Fruit fly (Drosophila melanogaster) whole organism, wandering third instar larva: Measurements from ENCODE around the gene CG5122.

Experiments
- Abd-B ChIP-seq: fragments of >200 bp; optimal IDR thresholded peaks from 2 replicates; lab custom pipeline; 2017; ENCODE audit warnings: missing biosample characterization, missing genetic modification characterization
- CG9705 ChIP-seq: fragments of 200-800 bp; sonication (Bioruptor generic); optimal IDR thresholded peaks from 2 replicates; lab custom pipeline; 2018; ENCODE audit warnings: missing biosample characterization, mild to moderate bottlenecking, missing genetic modification characterization
- CrebA ChIP-seq: fragments of 200-800 bp; sonication (Bioruptor generic); optimal IDR thresholded peaks from 2 replicates; lab custom pipeline; 2016; ENCODE audit warnings: missing biosample characterization, mild to moderate bottlenecking, missing genetic modification characterization, borderline replicate concordance
- Dfd ChIP-seq: fragments of >200 bp; optimal IDR thresholded peaks from 2 replicates; lab custom pipeline; 2017; ENCODE audit warnings: missing biosample characterization, missing genetic modification characterization
- Dif ChIP-seq: fragments of 200-275, 200-300 bp; sonication (Bioruptor generic); optimal IDR thresholded peaks from 2 replicates; lab custom pipeline; 2018; ENCODE audit warnings: missing biosample characterization, missing genetic modification characterization; ENCODE audit not compliant: partially characterized antibody
- HLH106 ChIP-seq: fragments of 200-800 bp; optimal IDR thresholded peaks from 3 replicates; lab custom pipeline; 2019; ENCODE audit warnings: missing biosample characterization, mild to moderate bottlenecking, missing genetic modification characterization, moderate library complexity
- Hnf4 ChIP-seq: fragments of 200-800 bp; sonication (Bioruptor generic); optimal IDR thresholded peaks from 2 replicates; lab custom pipeline; 2016; ENCODE audit warnings: missing biosample characterization, mild to moderate bottlenecking, missing genetic modification characterization
- Hr78 ChIP-seq: fragments of >200 bp; optimal IDR thresholded peaks from 2 replicates; lab custom pipeline; 2017; ENCODE audit warnings: missing biosample characterization, missing genetic modification characterization
- Jra ChIP-seq: sonication (Bioruptor generic); optimal IDR thresholded peaks from 2 replicates; lab custom pipeline; 2016; ENCODE audit warnings: missing biosample characterization, missing genetic modification characterization
- Mio ChIP-seq: sonication (Bioruptor generic); optimal IDR thresholded peaks from 2 replicates; lab custom pipeline; 2016; ENCODE audit warnings: missing biosample characterization, missing genetic modification characterization
- Myc ChIP-seq: fragments of >200 bp; optimal IDR thresholded peaks from 2 replicates; lab custom pipeline; 2017
- N ChIP-seq: fragments of >200 bp; optimal IDR thresholded peaks from 2 replicates; lab custom pipeline; 2018; ENCODE audit warnings: missing biosample characterization, missing external identifiers, missing genetic modification characterization
- OdsH ChIP-seq: fragments of 200-800 bp; sonication (Bioruptor generic); optimal IDR thresholded peaks from 2 replicates; lab custom pipeline; 2016; ENCODE audit warnings: missing biosample characterization, mild to moderate bottlenecking, missing genetic modification characterization
- Rel ChIP-seq, 2 experiments: fragments of 200-800 bp; sonication (Bioruptor generic) in 1 of 2; optimal IDR thresholded peaks; 2 replicates in 1 of 2; 3 replicates in 1 of 2; lab custom pipeline; 2016 to 2019; ENCODE audit warnings: mild to moderate bottlenecking in 2 of 2, missing biosample characterization in 2 of 2, missing genetic modification characterization in 2 of 2, moderate library complexity in 1 of 2
- Sp1 ChIP-seq: fragments of 200-800 bp; sonication (Bioruptor generic); optimal IDR thresholded peaks from 3 replicates; lab custom pipeline; 2019; ENCODE audit warnings: missing biosample characterization, mild to moderate bottlenecking, missing genetic modification characterization, moderate library complexity
- Vsx2 ChIP-seq: fragments of 200-300, 225-300 bp; sonication (Bioruptor generic); optimal IDR thresholded peaks from 2 replicates; lab custom pipeline; 2018; ENCODE audit warnings: missing biosample characterization, missing genetic modification characterization; ENCODE audit not compliant: partially characterized antibody
- br ChIP-seq: fragments of 200-800 bp; sonication (Bioruptor generic); optimal IDR thresholded peaks from 2 replicates; lab custom pipeline; 2016; ENCODE audit warnings: missing biosample characterization, missing genetic modification characterization
- dmrt93B ChIP-seq: fragments of 200-800 bp; sonication (Bioruptor generic); optimal IDR thresholded peaks from 2 replicates; lab custom pipeline; 2018; ENCODE audit warnings: missing biosample characterization, mild to moderate bottlenecking, missing genetic modification characterization
- ey ChIP-seq: fragments of 200-800 bp; sonication (Bioruptor generic); optimal IDR thresholded peaks from 2 replicates; lab custom pipeline; 2016; ENCODE audit warnings: missing biosample characterization, missing genetic modification characterization
- foxo ChIP-seq, 2 experiments: fragments of 200-800 bp; sonication (Bioruptor generic); optimal IDR thresholded peaks; 2 replicates in 1 of 2; 3 replicates in 1 of 2; lab custom pipeline; 2016 to 2017; ENCODE audit warnings: missing biosample characterization in 2 of 2, missing genetic modification characterization in 2 of 2
- fru ChIP-seq: fragments of 200-800 bp; sonication (Bioruptor generic); optimal IDR thresholded peaks from 3 replicates; lab custom pipeline; 2016; ENCODE audit warnings: missing biosample characterization, mild to moderate bottlenecking, missing genetic modification characterization
- h ChIP-seq: fragments of 200-800 bp; sonication (Bioruptor generic); optimal IDR thresholded peaks from 3 replicates; lab custom pipeline; 2016; ENCODE audit warnings: missing biosample characterization, mild to moderate bottlenecking, missing genetic modification characterization
- jim ChIP-seq: fragments of 175-275, 200-325 bp; sonication (Bioruptor generic); optimal IDR thresholded peaks from 2 replicates; lab custom pipeline; 2016; ENCODE audit warnings: missing biosample characterization, mild to moderate bottlenecking, missing genetic modification characterization
- lola ChIP-seq: fragments of >200 bp; optimal IDR thresholded peaks from 2 replicates; lab custom pipeline; 2017; ENCODE audit warnings: missing biosample characterization, missing genetic modification characterization
- pan ChIP-seq: fragments of >200 bp; optimal IDR thresholded peaks from 2 replicates; lab custom pipeline; 2017
- psq ChIP-seq: fragments of 200-800 bp; sonication (Bioruptor generic); optimal IDR thresholded peaks from 3 replicates; lab custom pipeline; 2017; ENCODE audit warnings: missing biosample characterization, mild to moderate bottlenecking, missing genetic modification characterization, moderate library complexity
- rgr ChIP-seq: fragments of 200-800 bp; sonication (Bioruptor generic); optimal IDR thresholded peaks from 3 replicates; lab custom pipeline; 2016; ENCODE audit warnings: missing biosample characterization, mild to moderate bottlenecking, missing genetic modification characterization
- sage ChIP-seq: fragments of 200-800 bp; sonication (Bioruptor generic); optimal IDR thresholded peaks from 2 replicates; lab custom pipeline; 2016; ENCODE audit warnings: missing biosample characterization, mild to moderate bottlenecking, missing genetic modification characterization
- sv ChIP-seq: fragments of 200-800 bp; sonication (Bioruptor generic); optimal IDR thresholded peaks from 3 replicates; lab custom pipeline; 2016; ENCODE audit warnings: missing biosample characterization, missing genetic modification characterization
- tai ChIP-seq: sonication (Bioruptor generic); optimal IDR thresholded peaks from 2 replicates; lab custom pipeline; 2016; ENCODE audit warnings: missing biosample characterization, missing genetic modification characterization
- woc ChIP-seq: sonication (Bioruptor generic); optimal IDR thresholded peaks from 2 replicates; lab custom pipeline; 2016; ENCODE audit warnings: missing biosample characterization, mild to moderate bottlenecking, missing genetic modification characterization

The CG5122 gene

dm6 chr2L:13135929-13136328, 5.5 kb downstream of the CG5122 start:
- TF ChIP-seq Vsx2 (GFP tag; lab: Kevin White, UChicago) (peak; percentile 62), Rel (GFP tag; optimal IDR thresholded peaks at IDR 0.05; lab: Kevin White, UChicago) (no peak), Rel (tag; optimal IDR thresholded peaks at IDR 0.05; lab: Kevin White, UChicago) (peak; percentile 93), Abd-B (GFP tag; lab: Kevin White, UChicago) (no peak)

DNA sequence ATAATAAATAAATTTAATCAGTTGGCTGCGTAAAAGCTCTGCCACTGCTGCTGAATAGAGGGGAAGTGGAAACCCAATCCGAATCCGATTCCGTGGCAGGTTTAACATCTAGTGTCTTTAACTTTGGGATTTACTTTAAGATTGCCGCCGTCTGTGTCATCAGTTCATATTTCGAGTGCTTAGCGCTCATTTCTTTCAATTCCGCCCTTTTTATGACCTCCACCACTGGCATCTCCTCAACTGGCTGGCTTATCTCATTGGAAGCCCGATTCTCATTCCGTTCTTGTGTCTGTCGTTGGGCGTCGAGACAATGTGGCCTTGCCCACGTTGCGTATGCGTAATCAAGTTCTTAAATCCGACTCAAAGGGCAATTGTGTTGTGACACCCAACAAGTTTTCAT, 10.5 kb downstream of the CG5122 start:
- TF ChIP-seq CG9705 (GFP tag; lab: Kevin White, UChicago) (no peak), CrebA (GFP tag; lab: Kevin White, UChicago) (no peak), Jra (no peak), jim (no peak), Rel (GFP tag; optimal IDR thresholded peaks at IDR 0.05; lab: Kevin White, UChicago) (no peak), Rel (tag; optimal IDR thresholded peaks at IDR 0.05; lab: Kevin White, UChicago) (no peak), h (no peak), Hnf4 (GFP tag; lab: Kevin White, UChicago) (no peak), dmrt93B (GFP tag; lab: Kevin White, UChicago) (no peak), Abd-B (GFP tag; lab: Kevin White, UChicago) (no peak), Sp1 (GFP tag; lab: Kevin White, UChicago) (no peak), foxo (GFP tag; optimal IDR thresholded peaks at IDR 0.05; lab: Kevin White, UChicago) (no peak), sv (GFP tag; lab: Kevin White, UChicago) (no peak), Mio (GFP tag; lab: Kevin White, UChicago) (no peak), br (GFP tag; lab: Kevin White, UChicago) (no peak)

DNA sequence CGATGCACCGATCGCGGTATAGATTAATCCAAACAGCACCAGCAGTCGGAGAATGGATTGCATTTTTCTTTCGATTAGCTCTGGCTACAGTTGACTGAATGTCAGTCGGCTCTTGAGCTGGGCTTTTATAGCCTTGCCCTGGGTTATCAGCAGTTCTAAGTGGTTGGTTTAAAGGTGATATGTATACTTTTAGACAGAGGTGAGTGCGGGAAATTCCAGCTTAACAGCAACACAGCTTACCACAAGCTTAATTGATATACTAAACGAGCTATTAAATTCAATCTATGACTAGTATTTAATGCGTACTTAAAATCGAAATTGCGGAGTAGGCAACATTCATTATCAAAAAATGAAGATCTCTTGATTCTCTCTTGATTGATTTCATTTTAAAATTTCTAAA, 12.4 kb downstream of the CG5122 start, which contains the start of gene CG9928:
Gene CG9928, minus strand, starts transcription at position 101 of the 400 bp plus-strand sequence.
- no peak for TF ChIP-seq h
- no peak for TF ChIP-seq dmrt93B (GFP tag; lab: Kevin White, UChicago)
- TF ChIP-seq Dif = no peak
- TF ChIP-seq lola (GFP tag; lab: Kevin White, UChicago) = no peak
- no peak for TF ChIP-seq CG9705 (GFP tag; lab: Kevin White, UChicago)
- TF ChIP-seq Jra = no peak
- TF ChIP-seq Sp1 (GFP tag; lab: Kevin White, UChicago) = no peak
- no peak for TF ChIP-seq Abd-B (GFP tag; lab: Kevin White, UChicago)
- no peak for TF ChIP-seq Vsx2 (GFP tag; lab: Kevin White, UChicago)
- TF ChIP-seq N (GFP tag; lab: Kevin White, UChicago) = no peak
- TF ChIP-seq OdsH (GFP tag; lab: Kevin White, UChicago) = no peak
- TF ChIP-seq tai (GFP tag; lab: Kevin White, UChicago) = no peak
- no peak for TF ChIP-seq pan (lab: Kevin White, UChicago)
- TF ChIP-seq fru (GFP tag; lab: Kevin White, UChicago) = no peak
- TF ChIP-seq foxo (GFP tag; optimal IDR thresholded peaks at IDR 0.05; lab: Kevin White, UChicago) = no peak
- TF ChIP-seq HLH106 (tag; lab: Kevin White, UChicago) = no peak
- no peak for TF ChIP-seq Myc (lab: Kevin White, UChicago)
- TF ChIP-seq ey (GFP tag; lab: Kevin White, UChicago) = no peak
- TF ChIP-seq Rel (GFP tag; optimal IDR thresholded peaks at IDR 0.05; lab: Kevin White, UChicago) = no peak
- TF ChIP-seq Rel (tag; optimal IDR thresholded peaks at IDR 0.05; lab: Kevin White, UChicago) = no peak
- no peak for TF ChIP-seq Hr78

dm6 chr2L:13143522-13143921, 13.1 kb downstream of the CG5122 start, which contains the start of gene CG16978:
CG16978 (minus strand) TSS chr2L:13143622.
- TF ChIP-seq Vsx2 (GFP tag; lab: Kevin White, UChicago) = no peak
- TF ChIP-seq Dif = no peak
- no peak for TF ChIP-seq rgr (GFP tag; lab: Kevin White, UChicago)
- no peak for TF ChIP-seq HLH106 (tag; lab: Kevin White, UChicago)
- TF ChIP-seq Myc (lab: Kevin White, UChicago) = no peak
- TF ChIP-seq N (GFP tag; lab: Kevin White, UChicago) = no peak
- TF ChIP-seq Mio (GFP tag; lab: Kevin White, UChicago) = no peak
- TF ChIP-seq sv (GFP tag; lab: Kevin White, UChicago) = no peak
- TF ChIP-seq Hnf4 (GFP tag; lab: Kevin White, UChicago) = no peak

DNA sequence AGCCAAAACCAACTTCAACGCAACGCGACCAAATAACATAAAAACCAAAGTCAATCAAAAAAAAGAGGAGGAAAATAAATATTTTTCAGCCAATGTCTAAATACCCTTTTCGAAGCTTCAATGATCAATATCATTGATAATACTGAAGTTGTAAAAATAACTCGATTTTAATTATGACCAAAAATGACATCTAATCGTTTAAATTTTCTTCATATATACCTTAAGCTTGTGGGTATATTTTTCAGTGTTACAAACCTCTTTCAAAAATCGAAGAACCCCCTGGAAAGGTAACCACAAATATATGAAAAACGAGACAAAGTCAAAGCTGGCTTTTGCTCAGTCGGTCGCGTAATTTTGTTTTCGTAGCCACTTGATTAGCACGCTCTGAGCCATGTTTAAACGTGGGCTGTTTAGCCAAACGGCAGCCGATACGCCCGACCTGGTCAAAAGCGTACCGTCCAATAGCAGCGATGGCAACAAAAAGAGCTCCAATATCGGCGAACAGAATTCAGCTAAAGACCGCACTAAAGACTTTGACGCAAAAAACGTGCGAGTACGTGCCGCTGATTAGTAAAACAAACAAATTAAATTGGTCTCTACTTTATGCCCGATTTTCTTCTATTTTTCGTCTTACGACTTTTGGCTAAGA, 14.8 kb downstream of the CG5122 start:
- TF ChIP-seq sv (GFP tag; lab: Kevin White, UChicago) (peak; percentile 56), OdsH (GFP tag; lab: Kevin White, UChicago) (peak; percentile 41), fru (GFP tag; lab: Kevin White, UChicago) (peak; percentile 44), Hnf4 (GFP tag; lab: Kevin White, UChicago) (peak; percentile 25), br (GFP tag; lab: Kevin White, UChicago) (peak; percentile 2), psq (peak; percentile 16), woc (GFP tag; lab: Kevin White, UChicago) (peak; percentile 33), rgr (GFP tag; lab: Kevin White, UChicago) (peak; percentile 67), ey (GFP tag; lab: Kevin White, UChicago) (peak; percentile 46), dmrt93B (GFP tag; lab: Kevin White, UChicago) (no peak), foxo (GFP tag; optimal IDR thresholded peaks at IDR 0.05; lab: Kevin White, UChicago) (peak in 1 of 2 experiments; percentile 57), sage (GFP tag; lab: Kevin White, UChicago) (no peak), HLH106 (tag; lab: Kevin White, UChicago) (peak; percentile 41), h (peak; percentile 60), Dfd (no peak)
